Worm (Caenorhabditis elegans) whole organism, L4/young adult: ENCODE measurements around the gene B0034.1.

Experiments used
- W03F9.2 ChIP-seq: fragments of 150-350 bp; optimal IDR thresholded peaks from 2 replicates; lab custom pipeline; 2014; ENCODE audit warnings: missing biosample characterization, missing genetic modification characterization
- him-1 ChIP-seq: sonication (generic microtip); optimal IDR thresholded peaks from 2 replicates; lab custom pipeline; 2016; ENCODE audit warnings: missing genotype, missing genetic modification reagents, missing genetic modification characterization, missing compliant biosample characterization

ce11 chrII:5997257-5997656 is 29.1 kb downstream of the B0034.1 start, which contains the start of gene ins-5:
- TF ChIP-seq him-1 (tag; lab: Kevin White, UChicago) (no peak), W03F9.2 (no peak)
